Worm (Caenorhabditis elegans) whole organism, young adult: Measurements from ENCODE around the gene inf-1.

Experiments used
- athp-1 ChIP-seq: sonication (generic microtip); optimal IDR thresholded peaks from 2 replicates; lab custom pipeline; 2017; ENCODE audit warnings: mild to moderate bottlenecking, missing genetic modification characterization, missing compliant biosample characterization
- lin-40 ChIP-seq: sonication (generic microtip); optimal IDR thresholded peaks from 2 replicates; lab custom pipeline; 2016; ENCODE audit warnings: missing genetic modification characterization, mild to moderate bottlenecking, missing compliant biosample characterization, missing genotype, missing genetic modification reagents
- lin-54 ChIP-seq: fragments of 200-800 bp; sonication (Bioruptor generic); optimal IDR thresholded peaks from 2 replicates; lab custom pipeline; 2018; ENCODE audit warnings: mild to moderate bottlenecking, missing genetic modification characterization, missing compliant biosample characterization
- madf-6 ChIP-seq: fragments of 200-800 bp; sonication (Bioruptor generic); IDR thresholded peaks from 2 replicates; pipeline ENCODE4 v1.3.6; 2022; ENCODE audit warnings: missing genetic modification reagents, missing genetic modification characterization, missing compliant biosample characterization

DNA sequence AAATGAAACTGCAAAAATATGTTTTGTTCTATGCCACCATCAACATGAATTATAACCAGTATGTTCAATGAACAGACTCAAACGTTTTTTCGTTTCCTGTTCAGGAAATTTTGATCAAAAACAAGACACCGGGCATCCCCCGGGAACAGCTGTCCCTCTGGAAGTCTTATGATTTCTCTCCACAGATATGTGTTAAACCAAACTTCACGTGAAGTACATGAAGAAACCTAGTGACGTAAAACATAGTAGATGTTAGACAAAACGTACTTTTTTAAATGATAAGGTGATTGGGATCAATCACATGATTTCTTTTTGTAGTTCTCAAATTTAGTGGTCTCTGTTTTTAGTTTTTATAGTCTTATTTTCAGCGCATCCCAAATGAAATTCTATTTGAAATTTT, 31.4 kb upstream of the inf-1 start:
- TF ChIP-seq madf-6 (no peak), lin-54 (GFP tag; lab: Kevin White, UChicago) (no peak), athp-1 (tag; lab: Kevin White, UChicago) (no peak), lin-40 (peak; percentile 13)
